Worm (Caenorhabditis elegans) whole organism, L2 larva: Measurements from ENCODE around the gene rsd-3.

ENCODE experiments used
- F13H6.1 ChIP-seq: sonication (generic microtip); optimal IDR thresholded peaks from 2 replicates; lab custom pipeline; 2016; ENCODE audit warnings: missing genetic modification characterization, missing compliant biosample characterization
- aly-2 ChIP-seq: fragments of 150-350 bp; optimal IDR thresholded peaks from 2 replicates; lab custom pipeline; 2014; ENCODE audit warnings: missing biosample characterization, missing genetic modification characterization
- blmp-1 ChIP-seq: sonication (generic microtip); optimal IDR thresholded peaks from 2 replicates; lab custom pipeline; 2017; ENCODE audit warnings: missing genetic modification characterization, mild to moderate bottlenecking, missing compliant biosample characterization, antibody characterized with exemption, moderate library complexity; ENCODE audit not compliant: insufficient read depth
- elt-1 ChIP-seq: fragments of 150-350 bp; optimal IDR thresholded peaks from 2 replicates; lab custom pipeline; 2014; ENCODE audit warnings: missing biosample characterization, missing genetic modification characterization
- mab-5 ChIP-seq: fragments of 150-350 bp; optimal IDR thresholded peaks from 2 replicates; lab custom pipeline; 2014; ENCODE audit warnings: missing biosample characterization, missing genetic modification characterization
- mdl-1 ChIP-seq, 2 experiments: fragments of 150-350 bp in 1 of 2; sonication (generic microtip) in 1 of 2; optimal IDR thresholded peaks; 2 replicates each; lab custom pipeline; 2017; ENCODE audit warnings: missing biosample characterization in 2 of 2, missing genetic modification characterization in 2 of 2
- nhr-12 ChIP-seq: fragments of 150-350 bp; optimal IDR thresholded peaks from 2 replicates; lab custom pipeline; 2014; ENCODE audit warnings: missing biosample characterization, missing genetic modification characterization
- nhr-77 ChIP-seq: fragments of 150-350 bp; optimal IDR thresholded peaks from 2 replicates; lab custom pipeline; 2014; ENCODE audit warnings: missing biosample characterization, missing genetic modification characterization
- snpc-4 ChIP-seq: fragments of 150-350 bp; optimal IDR thresholded peaks from 2 replicates; lab custom pipeline; 2014; ENCODE audit warnings: missing biosample characterization, missing genetic modification characterization
- unc-39 ChIP-seq: fragments of 150-350 bp; optimal IDR thresholded peaks from 2 replicates; lab custom pipeline; 2014; ENCODE audit warnings: missing biosample characterization, missing genetic modification characterization
- unc-55 ChIP-seq: fragments of 150-350 bp; sonication (generic microtip); optimal IDR thresholded peaks from 3 replicates; lab custom pipeline; 2014; ENCODE audit warnings: missing biosample characterization, missing genetic modification reagents, missing genetic modification characterization
- zag-1 ChIP-seq: fragments of 150-350 bp; optimal IDR thresholded peaks from 2 replicates; lab custom pipeline; 2014; ENCODE audit warnings: missing biosample characterization, missing genetic modification characterization
- ztf-11 ChIP-seq: sonication (generic microtip); optimal IDR thresholded peaks from 2 replicates; lab custom pipeline; 2017; ENCODE audit warnings: missing biosample characterization, missing genetic modification characterization

- no peak for TF ChIP-seq snpc-4 (tag; lab: Kevin White, UChicago)
- no peak for TF ChIP-seq elt-1 (tag; lab: Kevin White, UChicago)
- no peak for TF ChIP-seq F13H6.1 (tag; lab: Kevin White, UChicago)
- TF ChIP-seq zag-1 (tag; lab: Kevin White, UChicago): no peak
- TF ChIP-seq nhr-12 (tag; lab: Kevin White, UChicago): no peak
- TF ChIP-seq unc-39 (tag; lab: Kevin White, UChicago): no peak
- no peak for TF ChIP-seq ztf-11 (tag; lab: Kevin White, UChicago)
- TF ChIP-seq blmp-1 (tag; lab: Kevin White, UChicago): no peak
- TF ChIP-seq unc-55 (GFP tag; lab: Kevin White, UChicago): no peak
- TF ChIP-seq nhr-77 (tag; lab: Kevin White, UChicago): no peak
- TF ChIP-seq mab-5 (tag; lab: Kevin White, UChicago): no peak
- no peak for TF ChIP-seq mdl-1 (tag; optimal IDR thresholded peaks at IDR 0.05; lab: Kevin White, UChicago)
- TF ChIP-seq aly-2 (tag; lab: Kevin White, UChicago): no peak
Observed at ce11 chrX:11806175-11806853, 8.0 kb downstream of the rsd-3 start.
